Worm (Caenorhabditis elegans) whole organism, young adult: ENCODE measurements around the gene saps-1.
A peak's percentile ranks its signal among the peaks of the same experiment; 100 is the strongest.

Experiments used
- B0019.2 ChIP-seq: fragments of 200-800 bp; sonication (Bioruptor generic); conservative IDR thresholded peaks from 2 replicates; pipeline ENCODE4 v1.3.6; 2022; ENCODE audit warnings: missing genetic modification reagents, missing genetic modification characterization, missing compliant biosample characterization
- C06A6.2 ChIP-seq: fragments of 200-800 bp; sonication (Bioruptor generic); conservative IDR thresholded peaks from 2 replicates; pipeline ENCODE4 v1.3.6; 2022; ENCODE audit warnings: missing genetic modification characterization, missing compliant biosample characterization
- C17E4.6 ChIP-seq: fragments of 200-800 bp; sonication (Bioruptor generic); IDR thresholded peaks from 2 replicates; pipeline ENCODE4 v1.3.6; 2022; ENCODE audit warnings: missing genetic modification reagents, missing genetic modification characterization, missing compliant biosample characterization
- D2030.7 ChIP-seq: fragments of 200-800 bp; sonication (Bioruptor generic); IDR thresholded peaks from 2 replicates; pipeline ENCODE4 v1.3.6; 2022; ENCODE audit warnings: missing genetic modification reagents, missing genetic modification characterization, missing compliant biosample characterization
- F33H1.4 ChIP-seq: fragments of 200-800 bp; sonication (Bioruptor generic); IDR thresholded peaks from 2 replicates; pipeline ENCODE4 v1.3.6; 2022; ENCODE audit warnings: missing genetic modification reagents, missing genetic modification characterization, missing compliant biosample characterization
- F37B4.10 ChIP-seq: fragments of 200-800 bp; sonication (Bioruptor generic); IDR thresholded peaks from 2 replicates; pipeline ENCODE4 v1.3.6; 2022; ENCODE audit warnings: missing genetic modification characterization, missing compliant biosample characterization
- F39B2.1 ChIP-seq: fragments of 200-800 bp; sonication (Bioruptor generic); IDR thresholded peaks from 2 replicates; pipeline ENCODE4 v1.3.6; 2022; ENCODE audit warnings: missing genetic modification reagents, missing genetic modification characterization, missing compliant biosample characterization
- F55B11.4 ChIP-seq: sonication (generic microtip); optimal IDR thresholded peaks from 2 replicates; lab custom pipeline; 2016; ENCODE audit warnings: missing compliant biosample characterization, missing genetic modification characterization, borderline replicate concordance; ENCODE audit not compliant: insufficient read depth
- F57A8.1 ChIP-seq: fragments of 200-800 bp; sonication (Bioruptor generic); optimal IDR thresholded peaks from 2 replicates; lab custom pipeline; 2018; ENCODE audit warnings: mild to moderate bottlenecking, missing genetic modification characterization, moderate library complexity, missing compliant biosample characterization
- F57C9.4 ChIP-seq: sonication (generic microtip); optimal IDR thresholded peaks from 2 replicates; lab custom pipeline; 2017; ENCODE audit warnings: mild to moderate bottlenecking, missing genetic modification characterization, missing compliant biosample characterization
- T26A5.8 ChIP-seq: sonication (generic microtip); optimal IDR thresholded peaks from 2 replicates; lab custom pipeline; 2016; ENCODE audit warnings: missing genetic modification characterization, missing compliant biosample characterization
- Y53G8AR.9 ChIP-seq: fragments of 200-800 bp; sonication (Bioruptor generic); conservative IDR thresholded peaks from 2 replicates; pipeline ENCODE4 v1.3.6; 2022; ENCODE audit warnings: missing genetic modification reagents, missing genetic modification characterization, missing compliant biosample characterization
- Y56A3A.18 ChIP-seq: fragments of 200-800 bp; sonication (Bioruptor generic); IDR thresholded peaks from 2 replicates; pipeline ENCODE4 v1.3.6; 2022; ENCODE audit warnings: missing genetic modification reagents, missing genetic modification characterization, missing compliant biosample characterization
- ZK185.1 ChIP-seq: sonication (generic microtip); optimal IDR thresholded peaks from 2 replicates; lab custom pipeline; 2016; ENCODE audit warnings: mild to moderate bottlenecking, missing genetic modification characterization, missing compliant biosample characterization; ENCODE audit not compliant: poor library complexity, severe bottlenecking
- aptf-3 ChIP-seq: fragments of 200-800 bp; sonication (Bioruptor generic); IDR thresholded peaks from 2 replicates; pipeline ENCODE4 v1.3.6; 2022; ENCODE audit warnings: missing genetic modification characterization, missing compliant biosample characterization
- cebp-2 ChIP-seq: fragments of 200-800 bp; sonication (Bioruptor generic); IDR thresholded peaks from 2 replicates; pipeline ENCODE4 v1.3.6; 2022; ENCODE audit warnings: missing genetic modification characterization, missing compliant biosample characterization
- ceh-40 ChIP-seq: fragments of 200-800 bp; sonication (Bioruptor generic); IDR thresholded peaks from 2 replicates; pipeline ENCODE4 v1.3.6; 2022; ENCODE audit warnings: missing genetic modification characterization, missing compliant biosample characterization
- ceh-91 ChIP-seq: fragments of 200-800 bp; sonication (Bioruptor generic); IDR thresholded peaks from 2 replicates; pipeline ENCODE4 v1.3.6; 2022; ENCODE audit warnings: missing genetic modification reagents, missing genetic modification characterization, missing compliant biosample characterization
- dox-1 ChIP-seq: fragments of 200-800 bp; sonication (Bioruptor generic); IDR thresholded peaks from 2 replicates; pipeline ENCODE4 v1.3.6; 2022; ENCODE audit warnings: missing genetic modification reagents, missing genetic modification characterization, missing compliant biosample characterization
- egl-18 ChIP-seq: fragments of 200-800 bp; sonication (Bioruptor generic); IDR thresholded peaks from 2 replicates; pipeline ENCODE4 v1.3.6; 2022; ENCODE audit warnings: missing genetic modification reagents, missing genetic modification characterization, missing compliant biosample characterization
- egl-44 ChIP-seq: fragments of 200-800 bp; sonication (Bioruptor generic); IDR thresholded peaks from 2 replicates; pipeline ENCODE4 v1.3.6; 2022; ENCODE audit warnings: missing genetic modification reagents, missing genetic modification characterization, missing compliant biosample characterization
- egrh-3 ChIP-seq: fragments of 200-800 bp; sonication (Bioruptor generic); IDR thresholded peaks from 2 replicates; pipeline ENCODE4 v1.3.6; 2022; ENCODE audit warnings: missing genetic modification reagents, missing genetic modification characterization, missing compliant biosample characterization
- ekl-4 ChIP-seq: fragments of 200-800 bp; sonication (Bioruptor generic); IDR thresholded peaks from 2 replicates; pipeline ENCODE4 v1.3.6; 2022; ENCODE audit warnings: missing genetic modification reagents, missing genetic modification characterization, missing compliant biosample characterization
- hlh-12 ChIP-seq: sonication (generic microtip); optimal IDR thresholded peaks from 2 replicates; lab custom pipeline; 2016; ENCODE audit warnings: missing genetic modification characterization, missing compliant biosample characterization
- hmg-1.2 ChIP-seq: fragments of 200-800 bp; sonication (Bioruptor generic); IDR thresholded peaks from 2 replicates; pipeline ENCODE4 v1.3.6; 2022; ENCODE audit warnings: missing genetic modification reagents, missing genetic modification characterization, missing compliant biosample characterization
- hsf-1 ChIP-seq: fragments of 200-800 bp; sonication (Bioruptor generic); IDR thresholded peaks from 2 replicates; pipeline ENCODE4 v1.3.6; 2022; ENCODE audit warnings: missing genetic modification reagents, missing genetic modification characterization, missing compliant biosample characterization
- lag-1 ChIP-seq: fragments of 200-800 bp; sonication (Bioruptor generic); IDR thresholded peaks from 2 replicates; pipeline ENCODE4 v1.3.6; 2022; ENCODE audit warnings: missing genetic modification reagents, missing genetic modification characterization, missing compliant biosample characterization
- lin-26 ChIP-seq: fragments of 200-800 bp; sonication (Bioruptor generic); IDR thresholded peaks from 2 replicates; pipeline ENCODE4 v1.3.6; 2022; ENCODE audit warnings: missing genetic modification reagents, missing genetic modification characterization, missing compliant biosample characterization
- lin-40 ChIP-seq: sonication (generic microtip); optimal IDR thresholded peaks from 2 replicates; lab custom pipeline; 2016; ENCODE audit warnings: missing genetic modification characterization, mild to moderate bottlenecking, missing compliant biosample characterization, missing genotype, missing genetic modification reagents
- lsl-1 ChIP-seq: fragments of 200-800 bp; sonication (Bioruptor generic); optimal IDR thresholded peaks from 2 replicates; lab custom pipeline; 2018; ENCODE audit warnings: mild to moderate bottlenecking, missing genetic modification characterization, moderate library complexity, missing compliant biosample characterization
- lsy-27 ChIP-seq: sonication (generic microtip); optimal IDR thresholded peaks from 2 replicates; lab custom pipeline; 2017; ENCODE audit warnings: missing genetic modification characterization, mild to moderate bottlenecking, missing compliant biosample characterization, antibody characterized with exemption, missing genotype, borderline replicate concordance; ENCODE audit not compliant: insufficient read depth
- madf-3 ChIP-seq: fragments of 200-800 bp; sonication (Bioruptor generic); IDR thresholded peaks from 2 replicates; pipeline ENCODE4 v1.3.6; 2022; ENCODE audit warnings: missing genetic modification reagents, missing genetic modification characterization, missing compliant biosample characterization
- mcd-1 ChIP-seq: fragments of 200-800 bp; sonication (Bioruptor generic); IDR thresholded peaks from 2 replicates; pipeline ENCODE4 v1.3.6; 2022; ENCODE audit warnings: missing genetic modification reagents, missing genetic modification characterization, missing compliant biosample characterization
- mes-4 ChIP-seq: sonication (generic microtip); optimal IDR thresholded peaks from 2 replicates; lab custom pipeline; 2016; ENCODE audit warnings: missing genotype, missing genetic modification characterization, missing compliant biosample characterization
- mxl-1 ChIP-seq: sonication (generic microtip); optimal IDR thresholded peaks from 2 replicates; lab custom pipeline; 2016; ENCODE audit warnings: missing genetic modification characterization, missing compliant biosample characterization
- nfya-2 ChIP-seq: fragments of 200-800 bp; sonication (Bioruptor generic); IDR thresholded peaks from 2 replicates; pipeline ENCODE4 v1.3.6; 2022; ENCODE audit warnings: missing genetic modification reagents, missing genetic modification characterization, missing compliant biosample characterization
- nfyb-1 ChIP-seq: fragments of 200-800 bp; sonication (Bioruptor generic); IDR thresholded peaks from 2 replicates; pipeline ENCODE4 v1.3.6; 2022; ENCODE audit warnings: missing genetic modification reagents, missing genetic modification characterization, missing compliant biosample characterization
- nhr-179 ChIP-seq: sonication (generic microtip); optimal IDR thresholded peaks from 2 replicates; lab custom pipeline; 2016; ENCODE audit warnings: mild to moderate bottlenecking, missing genetic modification characterization, missing compliant biosample characterization
- pbrm-1 ChIP-seq: fragments of 200-800 bp; sonication (Bioruptor generic); IDR thresholded peaks from 2 replicates; pipeline ENCODE4 v1.3.6; 2022; ENCODE audit warnings: missing genetic modification reagents, missing genetic modification characterization, missing compliant biosample characterization
- rec-8 ChIP-seq, 2 experiments: sonication (generic microtip); optimal IDR thresholded peaks; 2 replicates each; lab custom pipeline; 2016; ENCODE audit warnings: mild to moderate bottlenecking in 2 of 2, missing genetic modification characterization in 2 of 2, missing genetic modification reagents in 2 of 2, missing genotype in 2 of 2, missing biosample characterization in 1 of 2, missing compliant biosample characterization in 1 of 2, moderate library complexity in 1 of 2
- tbx-9 ChIP-seq: sonication (generic microtip); optimal IDR thresholded peaks from 2 replicates; lab custom pipeline; 2016; ENCODE audit warnings: borderline replicate concordance, missing genetic modification characterization, inconsistent platforms, missing compliant biosample characterization
- unc-62 ChIP-seq: fragments of 150-350 bp; optimal IDR thresholded peaks from 2 replicates; lab custom pipeline; 2014; ENCODE audit warnings: missing biosample characterization, missing genetic modification reagents, missing genetic modification characterization
- xnd-1 ChIP-seq: sonication (generic microtip); optimal IDR thresholded peaks from 2 replicates; lab custom pipeline; 2016; ENCODE audit warnings: missing genotype, missing genetic modification reagents, missing genetic modification characterization, missing compliant biosample characterization
- zfh-2 ChIP-seq: fragments of 200-800 bp; sonication (Bioruptor generic); conservative IDR thresholded peaks from 2 replicates; pipeline ENCODE4 v1.3.6; 2022; ENCODE audit warnings: missing genetic modification reagents, missing genetic modification characterization, missing compliant biosample characterization
- ztf-25 ChIP-seq: fragments of 200-800 bp; sonication (Bioruptor generic); IDR thresholded peaks from 2 replicates; pipeline ENCODE4 v1.3.6; 2022; ENCODE audit warnings: missing genetic modification reagents, missing genetic modification characterization, missing compliant biosample characterization

The saps-1 gene

ce11 chrII:11276879-11277278 is 20.6 kb upstream of the saps-1 start:
- TF ChIP-seq mxl-1 (no peak), xnd-1 (tag; lab: Kevin White, UChicago) (no peak), hmg-1.2 (no peak), B0019.2 (GFP tag; lab: Robert Waterston, UW) (no peak), T26A5.8 (no peak), lin-26 (GFP tag; lab: Robert Waterston, UW) (no peak), F37B4.10 (no peak)

- TF ChIP-seq nfyb-1 (GFP tag; lab: Robert Waterston, UW) (peak; percentile 72), lsl-1 (GFP tag; lab: Kevin White, UChicago) (no peak), lag-1 (GFP tag; lab: Robert Waterston, UW) (no peak), egl-44 (no peak), mcd-1 (GFP tag; lab: Robert Waterston, UW) (no peak), zfh-2 (0 out of 2 replicates have a peak, but pooled peaks have one; percentile 17)
Observed at ce11 chrII:11279971-11280370, 17.5 kb upstream of the saps-1 start.

- TF ChIP-seq F57A8.1 (GFP tag; lab: Kevin White, UChicago), result no peak
- TF ChIP-seq F39B2.1 (GFP tag; lab: Robert Waterston, UW), result no peak
- no peak for TF ChIP-seq egl-18 (GFP tag; lab: Robert Waterston, UW)
- TF ChIP-seq nfya-2 (GFP tag; lab: Robert Waterston, UW), result no peak
- TF ChIP-seq zfh-2, result no peak
- TF ChIP-seq Y56A3A.18 (GFP tag; lab: Robert Waterston, UW), result no peak
- no peak for TF ChIP-seq F37B4.10
- no peak for TF ChIP-seq C06A6.2
- TF ChIP-seq mes-4 (tag; lab: Kevin White, UChicago), result no peak
- no peak for TF ChIP-seq tbx-9 (tag; lab: Kevin White, UChicago)
- no peak for TF ChIP-seq aptf-3
- TF ChIP-seq F55B11.4 (tag; lab: Kevin White, UChicago), result no peak
- TF ChIP-seq D2030.7 (GFP tag; lab: Robert Waterston, UW), result no peak
- TF ChIP-seq ceh-40 (GFP tag; lab: Robert Waterston, UW), result no peak
- TF ChIP-seq ekl-4 (GFP tag; lab: Robert Waterston, UW), result no peak
- TF ChIP-seq egrh-3 (GFP tag; lab: Robert Waterston, UW), result no peak
- TF ChIP-seq lin-40, result no peak
- no peak for TF ChIP-seq F57C9.4 (tag; lab: Kevin White, UChicago)
- no peak for TF ChIP-seq Y53G8AR.9 (GFP tag; lab: Robert Waterston, UW)
Observed at ce11 chrII:11281177-11281576, 16.3 kb upstream of the saps-1 start.

- TF ChIP-seq F33H1.4 (GFP tag; lab: Robert Waterston, UW) (no peak), C17E4.6 (GFP tag; lab: Robert Waterston, UW) (no peak), dox-1 (GFP tag; lab: Robert Waterston, UW) (no peak), nhr-179 (tag; lab: Kevin White, UChicago) (no peak), madf-3 (GFP tag; lab: Robert Waterston, UW) (no peak), pbrm-1 (GFP tag; lab: Robert Waterston, UW) (no peak), ztf-25 (GFP tag; lab: Robert Waterston, UW) (no peak), cebp-2 (GFP tag; lab: Robert Waterston, UW) (no peak), ceh-91 (GFP tag; lab: Robert Waterston, UW) (no peak), hlh-12 (no peak), ZK185.1 (tag; lab: Kevin White, UChicago) (no peak), F57A8.1 (GFP tag; lab: Kevin White, UChicago) (no peak), lsy-27 (tag; lab: Kevin White, UChicago) (no peak), unc-62 (GFP tag; lab: Kevin White, UChicago) (no peak), hmg-1.2 (no peak), hsf-1 (GFP tag; lab: Robert Waterston, UW) (no peak), T26A5.8 (no peak), rec-8 (tag; optimal IDR thresholded peaks at IDR 0.05; lab: Kevin White, UChicago) (no peak), F55B11.4 (tag; lab: Kevin White, UChicago) (no peak)
Observed at ce11 chrII:11281666-11282065, 15.8 kb upstream of the saps-1 start, which contains the start of gene unc-130. unc-130 (plus strand) TSS chrII:11281966.
